Fruit fly (Drosophila melanogaster) whole organism, prepupa: Measurements from ENCODE around the gene CG13282.

Experiments
- Blimp-1 ChIP-seq: fragments of 200-800 bp; sonication (Bioruptor generic); optimal IDR thresholded peaks from 3 replicates; lab custom pipeline; 2017; ENCODE audit warnings: missing biosample characterization, missing genetic modification characterization, mild to moderate bottlenecking, moderate library complexity, missing genetic modification reagents
- CG10669 ChIP-seq: fragments of 200-800 bp; sonication (Bioruptor generic); optimal IDR thresholded peaks from 3 replicates; lab custom pipeline; 2018; ENCODE audit warnings: missing biosample characterization, mild to moderate bottlenecking, missing genetic modification characterization, moderate library complexity
- CG11762 ChIP-seq: fragments of 200-800 bp; sonication (Bioruptor generic); optimal IDR thresholded peaks from 3 replicates; lab custom pipeline; 2016; ENCODE audit warnings: missing biosample characterization, missing genetic modification characterization; ENCODE audit not compliant: insufficient read depth
- CG15336 ChIP-seq: fragments of 200-800 bp; sonication (Bioruptor generic); IDR thresholded peaks from 2 replicates; pipeline ENCODE4 v1.3.6; 2022; ENCODE audit warnings: missing biosample characterization, missing genetic modification characterization
- CG1621 ChIP-seq: fragments of 200-800 bp; sonication (Bioruptor generic); optimal IDR thresholded peaks from 3 replicates; lab custom pipeline; 2018; ENCODE audit warnings: missing biosample characterization, mild to moderate bottlenecking, missing genetic modification characterization
- CG3032 ChIP-seq: fragments of 200-800 bp; optimal IDR thresholded peaks from 2 replicates; lab custom pipeline; 2019; ENCODE audit warnings: missing biosample characterization, mild to moderate bottlenecking, missing genetic modification characterization, moderate library complexity
- CG3919 ChIP-seq: fragments of 200-800 bp; sonication (Bioruptor generic); optimal IDR thresholded peaks from 3 replicates; lab custom pipeline; 2016; ENCODE audit warnings: missing biosample characterization, missing genetic modification characterization
- CG6792 ChIP-seq: fragments of 200-800 bp; sonication (Bioruptor generic); optimal IDR thresholded peaks from 3 replicates; lab custom pipeline; 2016; ENCODE audit warnings: missing biosample characterization, missing genetic modification characterization
- CG6808 ChIP-seq: fragments of 200-800 bp; sonication (Bioruptor generic); optimal IDR thresholded peaks from 3 replicates; lab custom pipeline; 2017; ENCODE audit warnings: missing biosample characterization, missing genetic modification characterization, mild to moderate bottlenecking, moderate library complexity, missing genetic modification reagents
- CG6854 ChIP-seq: fragments of 200-800 bp; sonication (Bioruptor generic); optimal IDR thresholded peaks from 2 replicates; lab custom pipeline; 2017; ENCODE audit warnings: missing biosample characterization, mild to moderate bottlenecking, missing genetic modification characterization
- CG7368 ChIP-seq: fragments of 200-800 bp; sonication (Bioruptor generic); optimal IDR thresholded peaks from 3 replicates; lab custom pipeline; 2016; ENCODE audit warnings: missing biosample characterization, missing genetic modification characterization
- CG8119 ChIP-seq: fragments of 200-800 bp; sonication (Bioruptor generic); IDR thresholded peaks from 3 replicates; pipeline ENCODE4 v1.3.6; 2022; ENCODE audit warnings: missing biosample characterization, missing genetic modification characterization
- CG8632 ChIP-seq: fragments of 200-800 bp; sonication (Bioruptor generic); optimal IDR thresholded peaks from 3 replicates; lab custom pipeline; 2016; ENCODE audit warnings: missing biosample characterization, missing genetic modification characterization
- CG9139 ChIP-seq: fragments of 200-800 bp; sonication (Bioruptor generic); optimal IDR thresholded peaks from 3 replicates; lab custom pipeline; 2017; ENCODE audit warnings: missing biosample characterization, mild to moderate bottlenecking, missing genetic modification characterization
- Eip78C ChIP-seq: fragments of 200-800 bp; sonication (Bioruptor generic); peaks from one replicate; lab custom pipeline; 2016; ENCODE audit warnings: missing biosample characterization, missing genetic modification characterization
- Ets96B ChIP-seq: fragments of 200-800 bp; optimal IDR thresholded peaks from 2 replicates; lab custom pipeline; 2019; ENCODE audit warnings: missing biosample characterization, mild to moderate bottlenecking, missing genetic modification characterization, moderate library complexity
- Lpt ChIP-seq: fragments of 200-800 bp; sonication (Bioruptor generic); optimal IDR thresholded peaks from 3 replicates; lab custom pipeline; 2016; ENCODE audit warnings: missing biosample characterization, missing genetic modification characterization
- OdsH ChIP-seq: fragments of 200-800 bp; sonication (Bioruptor generic); optimal IDR thresholded peaks from 3 replicates; lab custom pipeline; 2016; ENCODE audit warnings: missing biosample characterization, missing genetic modification characterization
- Sox15 ChIP-seq: fragments of 200-800 bp; sonication (Bioruptor generic); optimal IDR thresholded peaks from 3 replicates; lab custom pipeline; 2016; ENCODE audit warnings: missing biosample characterization, missing genetic modification characterization
- achi ChIP-seq: fragments of 200-800 bp; sonication (Bioruptor generic); optimal IDR thresholded peaks from 3 replicates; lab custom pipeline; 2016; ENCODE audit warnings: missing biosample characterization, missing genetic modification characterization
- esn ChIP-seq: fragments of 200-800 bp; sonication (Bioruptor generic); optimal IDR thresholded peaks from 2 replicates; lab custom pipeline; 2016; ENCODE audit warnings: missing biosample characterization, mild to moderate bottlenecking, missing genetic modification characterization, moderate library complexity
- fd85E ChIP-seq: fragments of 200-800 bp; sonication (Bioruptor generic); optimal IDR thresholded peaks from 3 replicates; lab custom pipeline; 2016; ENCODE audit warnings: missing biosample characterization, missing genetic modification characterization
- fkh ChIP-seq: fragments of 200-800 bp; sonication (Bioruptor generic); optimal IDR thresholded peaks from 3 replicates; lab custom pipeline; 2017; ENCODE audit warnings: missing biosample characterization, mild to moderate bottlenecking, missing genetic modification characterization, moderate library complexity
- net ChIP-seq: fragments of 200-800 bp; sonication (Bioruptor generic); optimal IDR thresholded peaks from 3 replicates; lab custom pipeline; 2016; ENCODE audit warnings: missing biosample characterization, missing genetic modification characterization
- pdm3 ChIP-seq: fragments of 200-800 bp; sonication (Bioruptor generic); optimal IDR thresholded peaks from 3 replicates; lab custom pipeline; 2016; ENCODE audit warnings: missing biosample characterization, missing genetic modification characterization
- spab ChIP-seq: fragments of 200-800 bp; sonication (Bioruptor generic); optimal IDR thresholded peaks from 2 replicates; lab custom pipeline; 2017; ENCODE audit warnings: missing biosample characterization, mild to moderate bottlenecking, missing genetic modification characterization, missing genetic modification reagents
- svp ChIP-seq: fragments of 200-800 bp; sonication (Bioruptor generic); peaks from one replicate; lab custom pipeline; 2016; ENCODE audit warnings: missing biosample characterization, missing genetic modification characterization
- topi ChIP-seq: fragments of 200-800 bp; sonication (Bioruptor generic); optimal IDR thresholded peaks from 3 replicates; lab custom pipeline; 2016; ENCODE audit warnings: missing biosample characterization, missing genetic modification characterization
- vri ChIP-seq: fragments of 200-800 bp; sonication (Bioruptor generic); optimal IDR thresholded peaks from 3 replicates; lab custom pipeline; 2016; ENCODE audit warnings: missing biosample characterization, mild to moderate bottlenecking, missing genetic modification characterization

CG13282 gene

DNA sequence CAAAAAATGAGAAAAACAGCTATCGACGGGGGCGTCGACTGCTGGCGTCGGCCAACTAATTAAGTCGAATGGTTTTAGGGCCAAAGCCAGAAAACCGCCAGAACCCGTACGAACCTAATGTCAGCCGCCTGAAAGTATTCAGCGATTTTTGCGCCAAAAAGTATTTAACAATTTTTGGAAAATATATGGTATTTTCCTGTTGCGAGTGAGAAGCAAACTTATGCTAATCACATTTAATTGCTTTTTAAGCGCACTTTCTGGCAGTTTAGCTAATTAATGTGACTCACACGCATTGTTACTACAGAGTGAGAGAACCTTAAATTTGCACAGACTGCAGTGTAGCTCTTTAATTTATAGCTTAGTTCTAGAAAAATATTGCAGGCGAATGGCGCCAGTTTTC lies 28.2 kb upstream of the CG13282 start:
- TF ChIP-seq CG11762 (GFP tag; lab: Kevin White, UChicago): no peak
- no peak for TF ChIP-seq CG9139 (GFP tag; lab: Kevin White, UChicago)
- no peak for TF ChIP-seq topi (GFP tag; lab: Kevin White, UChicago)
- TF ChIP-seq spab (GFP tag; lab: Kevin White, UChicago): no peak
- TF ChIP-seq Ets96B (tag; lab: Kevin White, UChicago): no peak
- TF ChIP-seq, all 60 proteins: peak for 0

DNA sequence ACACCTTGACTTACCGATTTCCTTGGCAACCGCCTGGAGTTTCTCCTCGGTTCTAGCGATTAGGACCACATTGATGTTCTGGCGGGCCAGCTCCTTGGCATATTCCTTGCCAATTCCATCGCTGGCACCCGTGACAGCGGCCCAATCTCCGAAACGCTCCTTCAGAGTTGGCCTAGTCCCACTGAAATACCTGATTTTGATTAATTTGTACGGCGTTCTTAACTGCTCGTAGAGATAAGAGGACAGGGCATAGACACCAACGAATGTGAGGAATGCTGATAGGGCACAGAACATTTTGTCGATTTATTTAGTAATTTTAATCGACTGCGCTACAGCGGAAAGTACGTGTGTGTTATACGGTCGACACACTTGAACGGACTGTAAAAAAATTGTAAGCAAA lies 26.8 kb upstream of the CG13282 start, which contains the start of gene CG6012:
Gene CG6012 (minus strand): TSS at position 364 of the 400 bp plus-strand sequence.
- TF ChIP-seq vri (peak; percentile 11), CG8632 (GFP tag; lab: Kevin White, UChicago) (no peak), Blimp-1 (GFP tag; lab: Kevin White, UChicago) (no peak)

DNA sequence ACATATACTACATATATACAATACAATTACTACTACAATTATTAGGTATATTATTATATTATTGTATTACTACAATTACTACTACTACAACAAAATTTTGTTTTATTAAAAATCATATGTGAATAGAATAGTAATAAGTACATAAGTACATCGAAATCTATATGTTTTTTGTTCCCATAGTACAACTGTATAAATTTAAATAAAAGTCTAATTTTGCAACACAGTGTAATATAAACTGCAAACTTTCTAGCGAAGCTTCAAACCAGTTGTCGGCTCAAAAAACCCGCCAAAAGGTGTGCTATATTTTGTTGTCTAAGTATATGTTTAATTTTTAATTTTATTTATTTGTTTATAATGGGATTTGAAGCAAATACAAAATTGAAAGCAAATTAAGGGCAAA lies 25.3 kb upstream of the CG13282 start:
- no peak for TF ChIP-seq CG7368 (GFP tag; lab: Kevin White, UChicago)
- no peak for TF ChIP-seq OdsH (GFP tag; lab: Kevin White, UChicago)
- TF ChIP-seq svp (GFP tag; lab: Kevin White, UChicago): no peak
- no peak for TF ChIP-seq fd85E (GFP tag; lab: Kevin White, UChicago)
- no peak for TF ChIP-seq CG9139 (GFP tag; lab: Kevin White, UChicago)
- no peak for TF ChIP-seq CG3919 (GFP tag; lab: Kevin White, UChicago)
- peak; percentile 9 for TF ChIP-seq Eip78C (GFP tag; lab: Kevin White, UChicago)
- TF ChIP-seq Sox15 (GFP tag; lab: Kevin White, UChicago): no peak
- TF ChIP-seq esn (GFP tag; lab: Kevin White, UChicago): no peak

DNA sequence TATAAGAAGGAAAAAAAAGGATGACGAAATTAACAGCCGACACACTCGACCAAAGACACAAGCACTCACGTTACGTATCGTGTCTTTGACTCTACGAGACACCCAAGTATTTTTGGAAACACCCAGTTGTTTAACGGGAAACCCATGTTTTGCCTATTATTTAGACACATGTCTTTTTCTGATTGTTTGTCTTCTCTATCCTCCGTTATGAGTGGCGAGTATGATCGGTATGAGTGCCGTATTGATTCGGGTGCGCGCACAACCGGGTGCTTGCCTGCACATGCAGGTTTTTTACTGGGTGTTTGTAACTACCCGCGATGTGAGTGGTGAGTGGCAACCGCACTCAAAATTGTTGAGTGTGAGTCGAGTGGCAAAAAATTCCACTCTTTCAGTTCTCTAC lies 24.8 kb upstream of the CG13282 start:
- TF ChIP-seq CG10669 (GFP tag; lab: Kevin White, UChicago) (no peak), CG6792 (GFP tag; lab: Kevin White, UChicago) (no peak), CG3032 (tag; lab: Kevin White, UChicago) (no peak), CG6854 (no peak), net (GFP tag; lab: Kevin White, UChicago) (no peak), pdm3 (no peak), Lpt (no peak), CG7368 (GFP tag; lab: Kevin White, UChicago) (no peak), CG15336 (GFP tag; lab: Robert Waterston, UW) (no peak), CG1621 (tag; lab: Kevin White, UChicago) (no peak), CG9139 (GFP tag; lab: Kevin White, UChicago) (no peak), Ets96B (tag; lab: Kevin White, UChicago) (no peak), achi (GFP tag; lab: Kevin White, UChicago) (no peak)

DNA sequence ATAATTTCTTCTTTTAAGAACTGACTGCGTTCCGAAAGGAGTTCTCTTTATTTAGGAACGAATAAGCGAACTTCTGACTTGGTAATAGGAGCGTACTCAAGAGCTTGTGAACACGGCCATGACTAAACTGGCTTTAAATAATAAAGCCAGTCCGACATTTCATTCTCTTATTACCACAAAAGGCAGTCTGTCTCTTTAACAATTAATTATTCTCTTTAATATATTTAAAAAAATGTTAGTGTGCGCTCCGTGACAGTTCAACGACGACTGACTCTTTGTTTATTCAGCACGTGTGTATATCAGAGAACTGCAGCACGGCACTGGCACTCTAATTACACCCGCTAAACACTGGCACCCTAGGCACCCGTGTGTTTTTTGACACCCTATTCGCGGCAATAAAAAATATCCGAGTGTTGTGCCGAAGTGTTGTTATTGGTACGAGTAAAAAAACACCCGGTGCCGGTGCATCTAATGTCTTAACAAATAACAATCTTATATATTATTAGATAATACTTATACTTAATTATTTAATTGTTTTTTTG lies 24.2 kb upstream of the CG13282 start, which contains the start of gene CG31809:
Gene CG31809 (minus strand): TSS at position 249 of the 542 bp plus-strand sequence.
- no peak for TF ChIP-seq CG6808
- peak; percentile 63 for TF ChIP-seq fkh
- peak; percentile 30 for TF ChIP-seq Eip78C (GFP tag; lab: Kevin White, UChicago)
- no peak for TF ChIP-seq vri
- TF ChIP-seq CG15336 (GFP tag; lab: Robert Waterston, UW): peak; percentile 38; the same call in 1 of the 2 replicates

DNA sequence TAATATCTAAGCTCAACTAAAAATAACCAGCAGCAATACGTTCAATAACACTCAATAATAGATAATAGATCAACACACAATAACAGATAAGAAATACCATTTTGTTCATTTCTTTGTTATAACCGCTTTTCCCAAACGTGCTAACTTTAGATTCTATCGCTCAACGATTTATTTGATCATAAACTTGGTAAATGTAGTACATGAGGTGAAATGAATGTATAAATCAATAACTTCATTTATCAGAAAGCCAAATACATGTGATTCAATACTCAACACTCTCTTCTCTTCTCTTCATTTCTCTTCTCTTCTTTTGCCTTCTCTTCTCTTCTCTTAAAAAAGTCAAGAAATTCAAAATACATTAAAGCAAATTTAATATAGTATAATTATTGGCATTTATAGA lies 23.4 kb upstream of the CG13282 start:
- peak; percentile 22 for TF ChIP-seq Eip78C (GFP tag; lab: Kevin White, UChicago)
- TF ChIP-seq CG8119 (GFP tag; lab: Robert Waterston, UW): no peak
- TF ChIP-seq CG6854: no peak
- TF ChIP-seq fkh: peak; percentile 40
- TF ChIP-seq, all 60 proteins: peak for 2
